Fruit fly (Drosophila melanogaster): ENCODE data around the gene Uqcc1.

The Uqcc1 gene

dm6 chr3L:6978030-6978683 lies 20.2 kb upstream of the Uqcc1 start (continued):
- TF ChIP-seq CG11398 (GFP tag; optimal IDR thresholded peaks at IDR 0.05) (no peak), CG10654 (GFP tag; optimal IDR thresholded peaks at IDR 0.05) (no peak), BtbVII (GFP tag; optimal IDR thresholded peaks at IDR 0.05) (no peak), ssp (GFP tag; IDR thresholded peaks at IDR 0.05) (no peak), CG10462 (GFP tag; optimal IDR thresholded peaks at IDR 0.05) (no peak), CG15696 (tag; optimal IDR thresholded peaks at IDR 0.05) (peak; percentile 52), row (GFP tag; IDR thresholded peaks at IDR 0.05) (peak; percentile 54), Lhr (GFP tag; optimal IDR thresholded peaks at IDR 0.05) (no peak), Awh (GFP tag; IDR thresholded peaks at IDR 0.05) (no peak), zfh2 (GFP tag; optimal IDR thresholded peaks at IDR 0.05) (no peak), CG14860 (GFP tag; IDR thresholded peaks at IDR 0.05; ENCODE audit: partially characterized antibody) (no peak), Max (GFP tag; optimal IDR thresholded peaks at IDR 0.05) (no peak), CG12071 (GFP tag; optimal IDR thresholded peaks at IDR 0.05) (no peak), CG9727 (GFP tag; optimal IDR thresholded peaks at IDR 0.05) (no peak), CG4424 (GFP tag; optimal IDR thresholded peaks at IDR 0.05) (no peak), tio (GFP tag; optimal IDR thresholded peaks at IDR 0.05) (no peak), az2 (GFP tag; optimal IDR thresholded peaks at IDR 0.05) (peak; percentile 22), pum (GFP tag; optimal IDR thresholded peaks at IDR 0.05) (no peak), B-H2 (GFP tag; optimal IDR thresholded peaks at IDR 0.05) (no peak), CG10543 (GFP tag; optimal IDR thresholded peaks at IDR 0.05) (no peak), Nf-YB (GFP tag; optimal IDR thresholded peaks at IDR 0.05) (no peak), H2.0 (GFP tag; IDR thresholded peaks at IDR 0.05) (no peak), CG10366 (GFP tag; IDR thresholded peaks at IDR 0.05) (no peak), CG32767 (GFP tag; IDR thresholded peaks at IDR 0.05) (no peak), odd (GFP tag; optimal IDR thresholded peaks at IDR 0.05) (no peak), gem (tag; optimal IDR thresholded peaks at IDR 0.05) (peak; percentile 39), dan (GFP tag; IDR thresholded peaks at IDR 0.05) (no peak), zf30C (GFP tag; optimal IDR thresholded peaks at IDR 0.05) (no peak), Blimp-1 (GFP tag; optimal IDR thresholded peaks at IDR 0.05) (no peak), Atf-2 (GFP tag; optimal IDR thresholded peaks at IDR 0.05) (no peak), Gsc (GFP tag; IDR thresholded peaks at IDR 0.05) (no peak), Meics (GFP tag; optimal IDR thresholded peaks at IDR 0.05) (no peak), Hmr (GFP tag; optimal IDR thresholded peaks at IDR 0.05) (no peak), GATAe (GFP tag; conservative IDR thresholded peaks at IDR 0.05) (no peak), shn (GFP tag; optimal IDR thresholded peaks at IDR 0.05) (no peak), insv (GFP tag; optimal IDR thresholded peaks at IDR 0.05) (no peak), slbo (GFP tag; IDR thresholded peaks at IDR 0.05) (no peak), CrebB (tag; optimal IDR thresholded peaks at IDR 0.05) (no peak), CG11093 (GFP tag; IDR thresholded peaks at IDR 0.05) (no peak), Bteb2 (GFP tag; optimal IDR thresholded peaks at IDR 0.05) (no peak), CG5953 (GFP tag; IDR thresholded peaks at IDR 0.05) (no peak), bbx (GFP tag; IDR thresholded peaks at IDR 0.05; ENCODE audit: partially characterized antibody) (no peak), CG10959 (GFP tag; IDR thresholded peaks at IDR 0.05) (no peak), danr (GFP tag; IDR thresholded peaks at IDR 0.05) (no peak), hkb (optimal IDR thresholded peaks at IDR 0.05) (no peak), hkb (GFP tag; IDR thresholded peaks at IDR 0.05) (no peak), ranshi (GFP tag; IDR thresholded peaks at IDR 0.05) (no peak), Drgx (GFP tag; IDR thresholded peaks at IDR 0.05) (peak; percentile 68), CG3726 (GFP tag; IDR thresholded peaks at IDR 0.05) (no peak), otp (GFP tag; IDR thresholded peaks at IDR 0.05) (no peak), CG10267 (tag; optimal IDR thresholded peaks at IDR 0.05) (no peak), toy (GFP tag; IDR thresholded peaks at IDR 0.05) (no peak)
